Worm (Caenorhabditis elegans): ENCODE results near the gene C09G9.8.

DNA sequence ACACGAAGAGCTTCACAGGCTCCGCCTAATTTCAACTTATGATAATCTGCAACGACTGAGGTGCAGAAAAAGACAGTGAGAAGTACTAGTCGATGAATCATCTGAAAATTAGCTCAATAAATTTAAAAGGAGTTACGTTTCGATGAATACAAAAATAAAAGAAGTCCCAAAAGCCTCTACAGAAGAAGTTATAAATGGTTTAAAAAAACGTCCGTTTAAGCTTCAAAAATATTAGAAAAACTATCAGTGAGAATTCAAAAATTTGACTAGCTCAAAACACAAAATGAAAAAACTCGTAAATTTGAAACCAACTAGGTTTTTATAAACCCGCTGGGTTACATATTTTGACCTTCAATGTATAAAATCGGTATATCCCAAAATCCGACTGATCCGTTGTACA lies 25.3 kb upstream of the C09G9.8 start, which contains the start of gene T11B7.5:
- TF ChIP-seq ztf-4 (tag; optimal IDR thresholded peaks at IDR 0.05), result no peak
- TF ChIP-seq elt-3 (tag; optimal IDR thresholded peaks at IDR 0.05), result no peak
- TF ChIP-seq nhr-28 (tag; optimal IDR thresholded peaks at IDR 0.05), result no peak
- TF ChIP-seq fos-1 (tag; optimal IDR thresholded peaks at IDR 0.05), result no peak
- no peak for TF ChIP-seq efl-1 (optimal IDR thresholded peaks at IDR 0.05)
- TF ChIP-seq efl-1 (GFP tag; optimal IDR thresholded peaks at IDR 0.05 in 1 of 2), result no peak
- no peak for TF ChIP-seq efl-3 (GFP tag; optimal IDR thresholded peaks at IDR 0.05)
- TF ChIP-seq blmp-1 (tag; optimal IDR thresholded peaks at IDR 0.05), result no peak

Measured in whole organism, L1 larva.